Fruit fly (Drosophila melanogaster): ENCODE data around the gene eyg.

eyg gene

dm6 chr3L:12514762-12515215 lies 47.0 kb upstream of the eyg start, which contains the start of the genes sti and tral (continued):
- TF ChIP-seq salm (tag; optimal IDR thresholded peaks at IDR 0.05), result peak; percentile 53
- TF ChIP-seq CG7556 (GFP tag; optimal IDR thresholded peaks at IDR 0.05), result peak; percentile 67
- TF ChIP-seq nom (GFP tag; optimal IDR thresholded peaks at IDR 0.05), result peak; percentile 51
- peak; percentile 94 for TF ChIP-seq Hr3 (GFP tag; optimal IDR thresholded peaks at IDR 0.05)
- TF ChIP-seq mirr (GFP tag; optimal IDR thresholded peaks at IDR 0.05), result peak; percentile 84
- TF ChIP-seq CG2712 (tag; optimal IDR thresholded peaks at IDR 0.05), result peak; percentile 84
- TF ChIP-seq pfk (GFP tag; optimal IDR thresholded peaks at IDR 0.05), result peak; percentile 54
- peak; percentile 84 for TF ChIP-seq CG18619 (GFP tag; optimal IDR thresholded peaks at IDR 0.05)
- TF ChIP-seq lov (optimal IDR thresholded peaks at IDR 0.05), result no peak
- peak; percentile 86; the same call in 2 of the 3 replicates for TF ChIP-seq lov (GFP tag; IDR thresholded peaks at IDR 0.05)
- peak; percentile 80 for TF ChIP-seq CG12104 (GFP tag; optimal IDR thresholded peaks at IDR 0.05)
- TF ChIP-seq prd (optimal IDR thresholded peaks at IDR 0.05), result no peak
- TF ChIP-seq prd (GFP tag; IDR thresholded peaks at IDR 0.05), result peak; percentile 89
- no peak for TF ChIP-seq tap (tag; optimal IDR thresholded peaks at IDR 0.05)
- TF ChIP-seq gsb (GFP tag; IDR thresholded peaks at IDR 0.05), result peak; percentile 57
- peak; percentile 69 for TF ChIP-seq CG8388 (GFP tag; optimal IDR thresholded peaks at IDR 0.05)
- TF ChIP-seq CG7928 (GFP tag; optimal IDR thresholded peaks at IDR 0.05), result peak; percentile 100
- peak; percentile 88 for TF ChIP-seq CG17361 (GFP tag; IDR thresholded peaks at IDR 0.05)
- peak; percentile 44 for TF ChIP-seq fd102C (GFP tag; optimal IDR thresholded peaks at IDR 0.05)
- peak; percentile 95 for TF ChIP-seq gro (GFP tag; optimal IDR thresholded peaks at IDR 0.05)
- peak; percentile 49 for TF ChIP-seq Drgx (GFP tag; IDR thresholded peaks at IDR 0.05)
- peak; percentile 90 for TF ChIP-seq CG4282 (GFP tag; optimal IDR thresholded peaks at IDR 0.05)
- TF ChIP-seq Sry-β (GFP tag; optimal IDR thresholded peaks at IDR 0.05), result peak; percentile 0
- peak; percentile 96 for TF ChIP-seq CG10543 (GFP tag; optimal IDR thresholded peaks at IDR 0.05)
- TF ChIP-seq sisA (GFP tag; IDR thresholded peaks at IDR 0.05), result peak; percentile 87
- peak; percentile 81 for TF ChIP-seq unpg (GFP tag; optimal IDR thresholded peaks at IDR 0.05)
- TF ChIP-seq CG11504 (tag; optimal IDR thresholded peaks at IDR 0.05), result no peak
- no peak for TF ChIP-seq HLH4C (GFP tag; IDR thresholded peaks at IDR 0.05; ENCODE audit: partially characterized antibody)
- no peak for TF ChIP-seq tio (GFP tag; optimal IDR thresholded peaks at IDR 0.05)
- peak; percentile 86 for TF ChIP-seq CG31388 (GFP tag; optimal IDR thresholded peaks at IDR 0.05)
- TF ChIP-seq bowl (GFP tag; IDR thresholded peaks at IDR 0.05), result 0 out of 2 replicates have a peak, but pooled peaks have one; percentile 50
- peak; percentile 55 for TF ChIP-seq Oli (tag; optimal IDR thresholded peaks at IDR 0.05)
- TF ChIP-seq tll (GFP tag; optimal IDR thresholded peaks at IDR 0.05), result no peak
- TF ChIP-seq ewg (GFP tag; optimal IDR thresholded peaks at IDR 0.05), result peak; percentile 81
- peak; percentile 91 for TF ChIP-seq ems (GFP tag; optimal IDR thresholded peaks at IDR 0.05)
- peak; percentile 89 for TF ChIP-seq ci (GFP tag; IDR thresholded peaks at IDR 0.05)
- TF ChIP-seq inv (GFP tag; IDR thresholded peaks at IDR 0.05; ENCODE audit: partially characterized antibody), result no peak
- TF ChIP-seq CG4404 (GFP tag; IDR thresholded peaks at IDR 0.05), result peak; percentile 82
- no peak for TF ChIP-seq hbn (GFP tag; IDR thresholded peaks at IDR 0.05; ENCODE audit: partially characterized antibody)
- TF ChIP-seq ara (GFP tag; IDR thresholded peaks at IDR 0.05), result peak; percentile 87
- TF ChIP-seq Xrp1 (GFP tag; IDR thresholded peaks at IDR 0.05), result peak; percentile 84
- no peak for TF ChIP-seq CG15073 (GFP tag; optimal IDR thresholded peaks at IDR 0.05)
- peak; percentile 79 for TF ChIP-seq CG18262 (tag; optimal IDR thresholded peaks at IDR 0.05)
- TF ChIP-seq Meics (GFP tag; optimal IDR thresholded peaks at IDR 0.05), result peak; percentile 88
- TF ChIP-seq CG4360 (GFP tag; IDR thresholded peaks at IDR 0.05), result peak; percentile 18; the same call in 1 of the 2 replicates
- TF ChIP-seq CG14710 (tag; optimal IDR thresholded peaks at IDR 0.05), result peak; percentile 93
- peak; percentile 83 for TF ChIP-seq emc (GFP tag; optimal IDR thresholded peaks at IDR 0.05)
- TF ChIP-seq Dip2 (GFP tag; IDR thresholded peaks at IDR 0.05), result no peak
- TF ChIP-seq CG14441 (GFP tag; IDR thresholded peaks at IDR 0.05), result peak; percentile 86
- peak; percentile 71 for TF ChIP-seq H15 (GFP tag; IDR thresholded peaks at IDR 0.05)
- TF ChIP-seq CG12769 (tag; optimal IDR thresholded peaks at IDR 0.05), result peak; percentile 87
